Fruit fly (Drosophila melanogaster) whole organism, prepupa: ENCODE results near the gene tkv.

ENCODE experiments used
- Blimp-1 ChIP-seq: fragments of 200-800 bp; sonication (Bioruptor generic); optimal IDR thresholded peaks from 3 replicates; lab custom pipeline; 2017; ENCODE audit warnings: missing biosample characterization, missing genetic modification characterization, mild to moderate bottlenecking, moderate library complexity, missing genetic modification reagents
- CG10631 ChIP-seq: fragments of 200-800 bp; sonication (Bioruptor generic); optimal IDR thresholded peaks from 2 replicates; lab custom pipeline; 2016; ENCODE audit warnings: missing biosample characterization, missing genetic modification characterization
- CG1621 ChIP-seq: fragments of 200-800 bp; sonication (Bioruptor generic); optimal IDR thresholded peaks from 3 replicates; lab custom pipeline; 2018; ENCODE audit warnings: missing biosample characterization, mild to moderate bottlenecking, missing genetic modification characterization
- CG3032 ChIP-seq: fragments of 200-800 bp; optimal IDR thresholded peaks from 2 replicates; lab custom pipeline; 2019; ENCODE audit warnings: missing biosample characterization, mild to moderate bottlenecking, missing genetic modification characterization, moderate library complexity
- CG3919 ChIP-seq: fragments of 200-800 bp; sonication (Bioruptor generic); optimal IDR thresholded peaks from 3 replicates; lab custom pipeline; 2016; ENCODE audit warnings: missing biosample characterization, missing genetic modification characterization
- CG4318 ChIP-seq: fragments of 200-800 bp; sonication (Bioruptor generic); optimal IDR thresholded peaks from 3 replicates; lab custom pipeline; 2017; ENCODE audit warnings: missing biosample characterization, mild to moderate bottlenecking, missing genetic modification characterization
- CG6163 ChIP-seq: fragments of 200-800 bp; sonication (Bioruptor generic); IDR thresholded peaks from 3 replicates; pipeline ENCODE4 v1.3.6; 2022; ENCODE audit warnings: missing biosample characterization, missing genetic modification characterization
- CG6276 ChIP-seq: fragments of 200-800 bp; sonication (Bioruptor generic); optimal IDR thresholded peaks from 2 replicates; lab custom pipeline; 2017; ENCODE audit warnings: missing biosample characterization, mild to moderate bottlenecking, missing genetic modification characterization
- CG6792 ChIP-seq: fragments of 200-800 bp; sonication (Bioruptor generic); optimal IDR thresholded peaks from 3 replicates; lab custom pipeline; 2016; ENCODE audit warnings: missing biosample characterization, missing genetic modification characterization
- CG6854 ChIP-seq: fragments of 200-800 bp; sonication (Bioruptor generic); optimal IDR thresholded peaks from 2 replicates; lab custom pipeline; 2017; ENCODE audit warnings: missing biosample characterization, mild to moderate bottlenecking, missing genetic modification characterization
- CG7368 ChIP-seq: fragments of 200-800 bp; sonication (Bioruptor generic); optimal IDR thresholded peaks from 3 replicates; lab custom pipeline; 2016; ENCODE audit warnings: missing biosample characterization, missing genetic modification characterization
- CG9139 ChIP-seq: fragments of 200-800 bp; sonication (Bioruptor generic); optimal IDR thresholded peaks from 3 replicates; lab custom pipeline; 2017; ENCODE audit warnings: missing biosample characterization, mild to moderate bottlenecking, missing genetic modification characterization
- Eip78C ChIP-seq: fragments of 200-800 bp; sonication (Bioruptor generic); peaks from one replicate; lab custom pipeline; 2016; ENCODE audit warnings: missing biosample characterization, missing genetic modification characterization
- Ets96B ChIP-seq: fragments of 200-800 bp; optimal IDR thresholded peaks from 2 replicates; lab custom pipeline; 2019; ENCODE audit warnings: missing biosample characterization, mild to moderate bottlenecking, missing genetic modification characterization, moderate library complexity
- Gug ChIP-seq: fragments of 200-800 bp; sonication (Bioruptor generic); IDR thresholded peaks from 2 replicates; pipeline ENCODE4 v1.3.6; 2022; ENCODE audit warnings: missing biosample characterization, missing genetic modification characterization
- Hr38 ChIP-seq: sonication (Bioruptor generic); optimal IDR thresholded peaks from 2 replicates; lab custom pipeline; 2016; ENCODE audit warnings: missing biosample characterization, missing genetic modification characterization
- Hr39 ChIP-seq: fragments of 200-800 bp; sonication (Bioruptor generic); optimal IDR thresholded peaks from 2 replicates; lab custom pipeline; 2016; ENCODE audit warnings: missing biosample characterization, missing genetic modification characterization
- Hr4 ChIP-seq: fragments of 200-800 bp; sonication (Bioruptor generic); optimal IDR thresholded peaks from 3 replicates; lab custom pipeline; 2016; ENCODE audit warnings: missing biosample characterization, missing genetic modification characterization
- Lpt ChIP-seq: fragments of 200-800 bp; sonication (Bioruptor generic); optimal IDR thresholded peaks from 3 replicates; lab custom pipeline; 2016; ENCODE audit warnings: missing biosample characterization, missing genetic modification characterization
- Met ChIP-seq: fragments of 200-800 bp; sonication (Bioruptor generic); optimal IDR thresholded peaks from 3 replicates; lab custom pipeline; 2016; ENCODE audit warnings: missing biosample characterization, missing genetic modification characterization
- Sox102F ChIP-seq: fragments of 200-800 bp; sonication (Bioruptor generic); optimal IDR thresholded peaks from 2 replicates; lab custom pipeline; 2016; ENCODE audit warnings: missing biosample characterization, mild to moderate bottlenecking, missing genetic modification characterization
- Sox14 ChIP-seq: fragments of 200-800 bp; sonication (Bioruptor generic); optimal IDR thresholded peaks from 3 replicates; lab custom pipeline; 2016; ENCODE audit warnings: missing biosample characterization, missing genetic modification characterization
- acj6 ChIP-seq: fragments of 200-800 bp; sonication (Bioruptor generic); optimal IDR thresholded peaks from 3 replicates; lab custom pipeline; 2016; ENCODE audit warnings: missing biosample characterization, missing genetic modification characterization
- cyc ChIP-seq: fragments of 200-800 bp; sonication (Bioruptor generic); optimal IDR thresholded peaks from 3 replicates; lab custom pipeline; 2016; ENCODE audit warnings: missing biosample characterization, missing genetic modification characterization
- dsx ChIP-seq: fragments of 200-800 bp; optimal IDR thresholded peaks from 3 replicates; lab custom pipeline; 2019; ENCODE audit warnings: missing biosample characterization, mild to moderate bottlenecking, missing genetic modification characterization, moderate library complexity; ENCODE audit not compliant: poor library complexity, severe bottlenecking
- esn ChIP-seq: fragments of 200-800 bp; sonication (Bioruptor generic); optimal IDR thresholded peaks from 2 replicates; lab custom pipeline; 2016; ENCODE audit warnings: missing biosample characterization, mild to moderate bottlenecking, missing genetic modification characterization, moderate library complexity
- fd85E ChIP-seq: fragments of 200-800 bp; sonication (Bioruptor generic); optimal IDR thresholded peaks from 3 replicates; lab custom pipeline; 2016; ENCODE audit warnings: missing biosample characterization, missing genetic modification characterization
- fkh ChIP-seq: fragments of 200-800 bp; sonication (Bioruptor generic); optimal IDR thresholded peaks from 3 replicates; lab custom pipeline; 2017; ENCODE audit warnings: missing biosample characterization, mild to moderate bottlenecking, missing genetic modification characterization, moderate library complexity
- lz ChIP-seq: fragments of 200-800 bp; sonication (Bioruptor generic); optimal IDR thresholded peaks from 3 replicates; lab custom pipeline; 2016; ENCODE audit warnings: missing biosample characterization, missing genetic modification characterization
- net ChIP-seq: fragments of 200-800 bp; sonication (Bioruptor generic); optimal IDR thresholded peaks from 3 replicates; lab custom pipeline; 2016; ENCODE audit warnings: missing biosample characterization, missing genetic modification characterization
- pdm3 ChIP-seq: fragments of 200-800 bp; sonication (Bioruptor generic); optimal IDR thresholded peaks from 3 replicates; lab custom pipeline; 2016; ENCODE audit warnings: missing biosample characterization, missing genetic modification characterization
- salr ChIP-seq, 2 experiments: fragments of 200-800 bp; sonication (Bioruptor generic); optimal IDR thresholded peaks; 3 replicates each; lab custom pipeline; 2016 to 2018; ENCODE audit warnings: missing biosample characterization in 2 of 2, missing genetic modification characterization in 2 of 2, mild to moderate bottlenecking in 1 of 2
- spab ChIP-seq: fragments of 200-800 bp; sonication (Bioruptor generic); optimal IDR thresholded peaks from 2 replicates; lab custom pipeline; 2017; ENCODE audit warnings: missing biosample characterization, mild to moderate bottlenecking, missing genetic modification characterization, missing genetic modification reagents
- svp ChIP-seq: fragments of 200-800 bp; sonication (Bioruptor generic); peaks from one replicate; lab custom pipeline; 2016; ENCODE audit warnings: missing biosample characterization, missing genetic modification characterization

tkv gene

DNA sequence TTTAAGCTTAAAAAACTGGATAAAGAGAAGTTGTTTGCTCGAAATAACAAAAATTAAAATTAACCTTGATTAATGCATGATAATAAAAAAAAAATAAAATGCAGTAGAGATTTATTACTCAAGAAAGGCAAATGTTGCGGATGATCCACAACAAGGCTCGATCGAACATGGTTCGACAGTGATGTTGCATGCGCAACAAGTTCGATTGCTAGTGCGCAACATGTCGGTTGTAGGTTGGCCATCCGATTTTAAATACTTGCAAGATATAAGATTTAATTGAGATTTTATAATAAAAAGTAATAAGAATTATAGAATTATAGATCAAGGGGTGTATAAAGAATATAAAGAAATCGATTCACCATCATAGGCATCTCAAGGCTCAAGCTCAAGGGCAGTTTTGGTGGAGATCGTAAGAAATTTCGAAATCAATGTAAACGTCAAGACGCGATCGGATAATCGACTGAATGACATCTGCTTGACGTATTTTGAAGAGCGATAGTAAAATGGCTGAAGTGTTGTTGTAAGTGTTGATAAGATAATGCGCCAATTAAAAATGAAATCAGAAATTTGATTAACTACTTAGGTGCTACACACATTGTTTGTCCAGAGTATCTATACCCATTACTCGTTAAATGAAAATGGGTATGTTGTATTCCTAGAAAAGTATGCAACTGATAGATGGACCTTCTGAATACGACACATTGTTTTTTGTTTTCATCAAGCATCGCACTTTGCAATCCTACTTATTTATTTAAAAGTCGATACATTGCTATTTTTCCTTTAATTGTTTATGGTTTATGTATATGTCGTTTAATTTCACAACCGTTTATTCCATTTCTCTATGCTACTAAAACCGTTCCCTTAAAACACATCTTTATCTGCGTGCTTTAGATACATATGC, 61.7 kb downstream of the tkv start:
- no peak for TF ChIP-seq Ets96B (tag; lab: Kevin White, UChicago)
- TF ChIP-seq esn = peak; percentile 3

DNA sequence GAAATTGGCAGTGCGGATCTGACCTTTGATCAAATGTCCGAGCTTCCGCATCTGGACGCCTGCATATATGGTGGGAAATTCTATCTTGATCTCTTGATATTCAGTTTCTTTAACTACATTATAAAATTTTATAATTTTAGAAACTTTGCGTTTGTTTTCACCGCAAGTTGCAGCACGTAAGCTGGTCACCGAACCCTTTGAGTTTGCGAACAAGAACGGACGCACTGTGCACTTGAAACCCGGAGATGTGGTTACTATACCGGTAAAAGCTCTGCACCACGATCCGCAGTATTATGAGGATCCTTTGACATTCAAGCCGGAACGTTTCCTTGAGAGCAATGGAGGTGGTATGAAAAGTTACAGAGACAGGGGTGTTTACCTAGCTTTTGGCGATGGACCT, 62.6 kb downstream of the tkv start:
- no peak for TF ChIP-seq salr (GFP tag; optimal IDR thresholded peaks at IDR 0.05; lab: Kevin White, UChicago)
- TF ChIP-seq CG6854 (GFP tag; lab: Kevin White, UChicago) = no peak
- TF ChIP-seq net = no peak
- TF ChIP-seq CG6792 (GFP tag; lab: Kevin White, UChicago) = no peak
- TF ChIP-seq spab = no peak
- TF ChIP-seq CG4318 = no peak
- no peak for TF ChIP-seq Ets96B (tag; lab: Kevin White, UChicago)
- TF ChIP-seq fkh = no peak
- TF ChIP-seq CG6163 (GFP tag; lab: Robert Waterston, UW) = no peak
- no peak for TF ChIP-seq CG3919
- no peak for TF ChIP-seq Sox102F (GFP tag; lab: Kevin White, UChicago)
- TF ChIP-seq CG3032 = no peak
- TF ChIP-seq Lpt = no peak
- TF ChIP-seq CG10631 = no peak
- no peak for TF ChIP-seq lz (GFP tag; lab: Kevin White, UChicago)
- no peak for TF ChIP-seq dsx (GFP tag; lab: Kevin White, UChicago)
- no peak for TF ChIP-seq CG9139 (GFP tag; lab: Kevin White, UChicago)
- TF ChIP-seq Hr38 (GFP tag; lab: Kevin White, UChicago) = no peak
- TF ChIP-seq Blimp-1 = no peak
- no peak for TF ChIP-seq cyc

DNA sequence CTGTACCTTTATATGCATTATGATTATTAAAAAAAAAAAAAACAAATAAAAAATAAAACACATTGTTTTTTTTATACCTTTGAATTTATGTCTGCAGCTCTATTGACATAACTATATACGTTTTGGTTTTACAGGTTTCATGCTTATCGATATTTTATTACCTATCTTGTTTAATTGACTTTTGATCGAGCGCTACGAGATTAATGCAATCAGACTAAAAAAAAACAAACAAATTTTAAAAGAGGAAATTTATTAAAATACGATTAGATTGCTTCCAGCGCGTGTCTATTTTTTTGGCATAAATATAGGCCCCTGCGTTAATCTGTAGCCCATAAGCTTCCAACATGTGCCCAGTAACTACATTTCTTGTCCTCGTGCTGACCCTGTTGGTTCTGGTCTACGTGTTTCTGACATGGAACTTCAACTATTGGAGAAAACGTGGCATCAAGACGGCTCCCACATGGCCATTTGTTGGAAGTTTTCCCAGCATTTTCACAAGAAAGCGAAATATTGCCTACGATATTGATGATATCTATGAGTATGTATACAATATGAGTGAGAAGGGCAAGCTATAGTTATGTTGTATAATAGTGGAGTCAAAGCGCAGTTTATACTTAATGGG, 64.1 kb downstream of the tkv start, which contains the start of gene Cyp28d2:
Gene Cyp28d2, plus strand, starts transcription at position 304 of the 622 bp plus-strand sequence.
- no peak for TF ChIP-seq CG6276 (GFP tag; lab: Kevin White, UChicago)
- no peak for TF ChIP-seq fd85E (GFP tag; lab: Kevin White, UChicago)
- TF ChIP-seq Hr39 (GFP tag; lab: Kevin White, UChicago) = no peak
- TF ChIP-seq salr (GFP tag; optimal IDR thresholded peaks at IDR 0.05; lab: Kevin White, UChicago) = no peak
- TF ChIP-seq Ets96B (tag; lab: Kevin White, UChicago) = no peak
- no peak for TF ChIP-seq Gug
- TF ChIP-seq Sox14 = no peak
- TF ChIP-seq Eip78C (GFP tag; lab: Kevin White, UChicago) = no peak
- TF ChIP-seq CG7368 (GFP tag; lab: Kevin White, UChicago) = no peak
- TF ChIP-seq svp (GFP tag; lab: Kevin White, UChicago) = no peak
- TF ChIP-seq CG1621 (tag; lab: Kevin White, UChicago) = no peak
- TF ChIP-seq, all 60 proteins: peak for 0

DNA sequence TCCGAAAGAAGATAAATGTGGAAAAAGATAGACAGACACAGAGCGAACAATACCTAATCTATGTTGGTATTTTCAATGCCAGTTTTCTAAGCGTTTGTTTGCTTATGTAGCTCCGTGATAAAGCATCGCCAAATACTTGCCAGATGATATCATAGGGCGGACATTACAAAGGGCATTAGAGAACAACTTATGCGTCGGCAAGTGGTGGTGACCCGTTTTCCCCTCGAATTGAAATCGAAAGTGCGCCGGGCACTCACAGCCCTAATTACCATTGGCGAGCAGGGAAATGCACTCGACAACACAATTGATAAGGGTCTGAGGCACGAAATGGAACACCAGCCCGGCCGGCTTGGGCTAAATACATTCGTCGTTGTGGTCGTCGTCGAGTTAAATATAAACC, 74.0 kb downstream of the tkv start:
- TF ChIP-seq acj6 (GFP tag; lab: Kevin White, UChicago) (no peak), pdm3 (GFP tag; lab: Kevin White, UChicago) (no peak), Met (GFP tag; lab: Kevin White, UChicago) (no peak), svp (GFP tag; lab: Kevin White, UChicago) (peak; percentile 81), Ets96B (tag; lab: Kevin White, UChicago) (no peak), Hr4 (GFP tag; lab: Kevin White, UChicago) (no peak)
